Worm (Caenorhabditis elegans): Measurements from ENCODE around the gene sdc-3.

sdc-3 gene

DNA sequence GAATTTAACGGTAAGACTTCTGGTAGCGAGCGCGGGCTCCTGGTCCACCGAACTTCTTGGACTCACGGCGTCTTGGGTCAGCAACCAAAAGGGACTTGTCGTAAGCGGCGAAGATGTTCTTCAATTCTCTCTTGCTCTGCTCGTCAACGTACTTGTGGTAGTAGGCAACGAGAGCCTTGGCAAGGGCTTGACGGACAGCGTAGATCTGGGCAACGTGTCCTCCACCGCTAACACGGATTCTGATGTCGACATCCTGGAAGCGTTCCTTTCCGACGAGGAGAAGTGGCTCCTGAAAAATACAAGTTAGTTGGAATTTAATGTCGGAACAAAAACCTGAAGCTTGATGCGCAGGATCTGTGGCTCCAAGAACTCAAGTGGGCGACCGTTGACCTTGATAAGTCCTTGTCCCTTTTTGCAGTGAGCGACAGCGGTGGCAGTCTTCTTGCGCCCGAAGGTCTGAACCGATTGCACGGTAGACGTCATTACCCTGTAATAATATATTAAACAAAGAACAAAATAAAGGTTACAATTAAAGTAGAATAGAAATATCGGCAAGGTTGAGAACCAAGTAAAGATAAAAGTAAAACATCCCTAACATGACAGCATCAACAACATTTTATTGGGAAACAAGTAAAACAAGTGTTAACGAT is 47.8 kb downstream of the sdc-3 start, which contains the start of gene rps-16:
Gene rps-16 (minus strand): TSS at position 487 of the 650 bp plus-strand sequence.
- peak; percentile 75; the same call in 1 of the 2 replicates for TF ChIP-seq F39B2.1 (GFP tag; IDR thresholded peaks at IDR 0.05)
- peak; percentile 44 for TF ChIP-seq snpc-3.4 (tag; optimal IDR thresholded peaks at IDR 0.05)
- peak; percentile 65 for TF ChIP-seq snpc-1.3 (tag; optimal IDR thresholded peaks at IDR 0.05; ENCODE audit: insufficient read depth)
- TF ChIP-seq ceh-91 (GFP tag; IDR thresholded peaks at IDR 0.05): no peak
- TF ChIP-seq F37B4.10 (GFP tag; IDR thresholded peaks at IDR 0.05): no peak
- no peak for TF ChIP-seq nfya-1 (tag; optimal IDR thresholded peaks at IDR 0.05; ENCODE audit: borderline replicate concordance, insufficient read depth)
- TF ChIP-seq ztf-6 (GFP tag; IDR thresholded peaks at IDR 0.05): no peak
- TF ChIP-seq snpc-4 (GFP tag; optimal IDR thresholded peaks at IDR 0.05): no peak
- TF ChIP-seq snpc-4 (tag; optimal IDR thresholded peaks at IDR 0.05): peak in 2 of 4 experiments; percentile 27 to 29
- no peak for TF ChIP-seq akir-1 (GFP tag; optimal IDR thresholded peaks at IDR 0.05)
- no peak for TF ChIP-seq unc-130 (GFP tag; optimal IDR thresholded peaks at IDR 0.05)
- TF ChIP-seq lin-26 (GFP tag; IDR thresholded peaks at IDR 0.05): no peak; the same call in 1 of the 2 replicates
- TF ChIP-seq unc-62 (GFP tag; optimal IDR thresholded peaks at IDR 0.05): no peak
- TF ChIP-seq snpc-1.1 (tag; optimal IDR thresholded peaks at IDR 0.05; ENCODE audit: insufficient read depth): peak; percentile 49
- peak; percentile 9 for TF ChIP-seq xnd-1 (tag; optimal IDR thresholded peaks at IDR 0.05)
- 0 out of 2 replicates have a peak, but pooled peaks have one; percentile 17 for TF ChIP-seq C17E4.6 (GFP tag; IDR thresholded peaks at IDR 0.05)
- peak; percentile 62 for TF ChIP-seq atf-7 (tag; optimal IDR thresholded peaks at IDR 0.05)
- peak; percentile 81 for TF ChIP-seq hsf-1 (GFP tag; IDR thresholded peaks at IDR 0.05)
- peak in 1 of 2 experiments; percentile 13 for TF ChIP-seq rec-8 (tag; optimal IDR thresholded peaks at IDR 0.05)
- TF ChIP-seq hmg-20 (GFP tag; IDR thresholded peaks at IDR 0.05): no peak
- peak; percentile 35 for TF ChIP-seq F57A8.1 (GFP tag; optimal IDR thresholded peaks at IDR 0.05)
- TF ChIP-seq nfya-2 (GFP tag; IDR thresholded peaks at IDR 0.05): no peak
- no peak for TF ChIP-seq F22D6.2 (tag; optimal IDR thresholded peaks at IDR 0.05)
- no peak for TF ChIP-seq K11D2.4 (GFP tag; IDR thresholded peaks at IDR 0.05)
- TF ChIP-seq rcor-1 (GFP tag; IDR thresholded peaks at IDR 0.05): peak; percentile 80
- no peak for TF ChIP-seq B0035.1 (tag; optimal IDR thresholded peaks at IDR 0.05)
- no peak for TF ChIP-seq egrh-3 (GFP tag; IDR thresholded peaks at IDR 0.05)
- no peak for TF ChIP-seq K12H6.12 (tag; optimal IDR thresholded peaks at IDR 0.05)
- TF ChIP-seq lsy-27 (tag; optimal IDR thresholded peaks at IDR 0.05; ENCODE audit: borderline replicate concordance, insufficient read depth): no peak
- TF ChIP-seq Y79H2A.3 (GFP tag; conservative IDR thresholded peaks at IDR 0.05): no peak
- TF ChIP-seq T07F8.4 (tag; optimal IDR thresholded peaks at IDR 0.05): no peak
- TF ChIP-seq sdz-38 (tag; optimal IDR thresholded peaks at IDR 0.05): no peak
- peak; percentile 79 for TF ChIP-seq nfyb-1 (GFP tag; IDR thresholded peaks at IDR 0.05)
- no peak for TF ChIP-seq nhr-80 (tag; optimal IDR thresholded peaks at IDR 0.05)
- no peak for TF ChIP-seq nhr-90 (tag; optimal IDR thresholded peaks at IDR 0.05)
- no peak for TF ChIP-seq ccch-3 (GFP tag; optimal IDR thresholded peaks at IDR 0.05)
- no peak for TF ChIP-seq pbrm-1 (GFP tag; IDR thresholded peaks at IDR 0.05)
- TF ChIP-seq mel-28 (tag; optimal IDR thresholded peaks at IDR 0.05; ENCODE audit: borderline replicate concordance): no peak
- peak; percentile 61 for TF ChIP-seq tlf-1 (GFP tag; optimal IDR thresholded peaks at IDR 0.05)
- TF ChIP-seq zfh-2 (GFP tag; conservative IDR thresholded peaks at IDR 0.05): peak; percentile 63; the same call in 1 of the 2 replicates
- no peak for TF ChIP-seq ztf-28 (GFP tag; IDR thresholded peaks at IDR 0.05)
- no peak for TF ChIP-seq cebp-1 (GFP tag; IDR thresholded peaks at IDR 0.05)
- peak; percentile 40 for TF ChIP-seq cebp-1 (tag; optimal IDR thresholded peaks at IDR 0.05)
- TF ChIP-seq B0261.1 (tag; optimal IDR thresholded peaks at IDR 0.05): no peak
- TF ChIP-seq nhr-179 (tag; optimal IDR thresholded peaks at IDR 0.05): no peak
- TF ChIP-seq hmg-1.2 (GFP tag; IDR thresholded peaks at IDR 0.05): peak; percentile 27; the same call in 1 of the 2 replicates
- TF ChIP-seq D2030.7 (GFP tag; IDR thresholded peaks at IDR 0.05): no peak
